Worm (Caenorhabditis elegans) whole organism, early embryonic: ENCODE results near the gene lgc-49.

Source experiments
- ama-1 ChIP-seq: fragments of 150-350 bp; optimal IDR thresholded peaks from 2 replicates; lab custom pipeline; 2014
- flt-1 ChIP-seq: fragments of 200-800 bp; sonication (Bioruptor generic); IDR thresholded peaks from 2 replicates; pipeline ENCODE4 v1.3.6; 2022; ENCODE audit warnings: missing genetic modification characterization, missing compliant biosample characterization
- hmg-4 ChIP-seq: fragments of 200-800 bp; sonication (Bioruptor generic); optimal IDR thresholded peaks from 2 replicates; lab custom pipeline; 2018; ENCODE audit warnings: mild to moderate bottlenecking, missing genetic modification characterization, missing compliant biosample characterization
- hnd-1 ChIP-seq: sonication (generic microtip); optimal IDR thresholded peaks from 2 replicates; lab custom pipeline; 2016; ENCODE audit warnings: missing genetic modification characterization, missing compliant biosample characterization
- pes-1 ChIP-seq: fragments of 200-800 bp; sonication (Bioruptor generic); IDR thresholded peaks from 2 replicates; pipeline ENCODE4 v1.3.6; 2022; ENCODE audit warnings: missing genetic modification reagents, missing genetic modification characterization, missing compliant biosample characterization
- tbx-37 ChIP-seq: fragments of 200-800 bp; sonication (Bioruptor generic); conservative IDR thresholded peaks from 2 replicates; pipeline ENCODE4 v1.3.6; 2022; ENCODE audit warnings: missing genetic modification reagents, missing genetic modification characterization, missing compliant biosample characterization

DNA sequence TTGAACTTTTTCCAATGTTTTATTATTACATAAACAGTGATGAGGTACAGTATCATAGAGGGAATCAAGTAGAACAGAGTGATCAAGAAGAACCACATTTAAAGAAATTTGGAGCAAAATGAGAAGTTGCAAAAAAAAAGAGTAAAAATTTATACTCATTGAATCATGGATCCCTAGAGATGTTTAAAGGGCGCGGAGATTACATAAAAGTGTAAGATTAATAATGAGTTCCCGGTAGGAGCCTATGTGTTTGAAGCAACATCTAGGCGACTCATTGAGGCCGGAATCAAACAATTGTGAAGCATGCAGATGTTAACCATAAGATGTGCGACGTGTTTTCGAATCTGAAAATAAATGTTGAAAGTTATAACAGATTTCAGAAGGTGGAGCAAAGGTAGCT lies 38.8 kb upstream of the lgc-49 start, which contains the start of gene srg-39:
- no peak for TF ChIP-seq hnd-1 (tag; lab: Kevin White, UChicago)
- no peak for TF ChIP-seq flt-1
- no peak for TF ChIP-seq ama-1 (lab: Kevin White, UChicago)
- TF ChIP-seq pes-1 (GFP tag; lab: Robert Waterston, UW), result no peak
- no peak for TF ChIP-seq hmg-4
- TF ChIP-seq tbx-37 (GFP tag; lab: Robert Waterston, UW), result no peak
